Worm (Caenorhabditis elegans) whole organism, L1 larva: ENCODE results near the gene hmg-1.2.

Source experiments
- pag-3 ChIP-seq: sonication (generic microtip); optimal IDR thresholded peaks from 2 replicates; lab custom pipeline; 2017; ENCODE audit warnings: missing genetic modification characterization, mild to moderate bottlenecking, missing compliant biosample characterization, antibody characterized with exemption, borderline replicate concordance; ENCODE audit not compliant: insufficient read depth
- ztf-11 ChIP-seq, 2 experiments: sonication (generic microtip); optimal IDR thresholded peaks; 2 replicates each; lab custom pipeline; 2016 to 2017; ENCODE audit warnings: missing genetic modification characterization in 2 of 2, missing biosample characterization in 1 of 2, missing compliant biosample characterization in 1 of 2

DNA sequence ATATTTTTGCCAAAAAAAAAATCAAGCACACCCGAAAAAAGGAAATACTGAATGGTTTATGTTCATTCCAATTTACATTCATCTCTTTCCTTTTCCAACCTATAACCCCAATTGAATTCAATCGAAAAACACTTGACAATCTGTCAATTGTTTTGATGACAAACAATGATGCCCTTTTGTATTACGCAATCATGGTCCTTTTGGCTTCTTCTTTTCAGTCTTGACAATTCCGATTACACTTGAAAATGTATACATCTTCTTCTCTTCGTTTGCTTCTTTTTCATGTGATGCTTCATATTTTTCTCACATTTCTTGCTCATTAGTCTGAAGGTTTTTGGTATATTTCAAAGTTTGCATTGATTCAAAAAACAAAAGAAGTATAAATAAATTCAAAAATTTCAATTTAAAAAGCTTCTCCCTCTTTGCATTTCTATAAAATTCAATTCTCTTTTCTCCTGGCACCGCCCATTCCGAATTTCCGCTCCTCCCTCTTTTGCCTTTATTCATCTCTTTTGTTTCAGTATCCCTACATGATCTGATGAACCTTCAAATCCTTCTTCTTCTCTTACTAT lies 51.1 kb downstream of the hmg-1.2 start, which contains the start of gene C56G2.4:
- TF ChIP-seq pag-3 (tag; lab: Kevin White, UChicago): no peak
- TF ChIP-seq ztf-11 (tag; optimal IDR thresholded peaks at IDR 0.05; lab: Kevin White, UChicago): no peak
